Fruit fly (Drosophila melanogaster) whole organism, embryonic: Measurements from ENCODE around the gene CG10700.

Experiments used
- Antp ChIP-seq: fragments of 200-800 bp; sonication (Bioruptor generic); optimal IDR thresholded peaks from 3 replicates; lab custom pipeline; 2016; ENCODE audit warnings: missing biosample characterization, missing genetic modification characterization
- Atf3 ChIP-seq: fragments of 200-800 bp; sonication (Bioruptor generic); optimal IDR thresholded peaks from 3 replicates; lab custom pipeline; 2016; ENCODE audit warnings: missing biosample characterization, missing genetic modification characterization
- Atf6 ChIP-seq: fragments of 200-800 bp; sonication (Bioruptor generic); IDR thresholded peaks from 2 replicates; pipeline ENCODE4 v1.3.6; 2022; ENCODE audit warnings: missing biosample characterization, missing genetic modification characterization
- CG11398 ChIP-seq: fragments of 200-800 bp; sonication (Bioruptor generic); optimal IDR thresholded peaks from 2 replicates; lab custom pipeline; 2016; ENCODE audit warnings: missing biosample characterization, missing genetic modification characterization
- CG1233 ChIP-seq: fragments of 200-800 bp; sonication (Bioruptor generic); optimal IDR thresholded peaks from 4 replicates; lab custom pipeline; 2018; ENCODE audit warnings: missing biosample characterization, mild to moderate bottlenecking, missing genetic modification characterization
- CG15514 ChIP-seq: fragments of 200-800 bp; sonication (Bioruptor generic); optimal IDR thresholded peaks from 3 replicates; lab custom pipeline; 2017; ENCODE audit warnings: missing biosample characterization, missing genetic modification characterization, mild to moderate bottlenecking, moderate library complexity, missing genetic modification reagents
- CG16815 ChIP-seq: fragments of 200-800 bp; sonication (Bioruptor generic); optimal IDR thresholded peaks from 3 replicates; lab custom pipeline; 2017; ENCODE audit warnings: missing biosample characterization, mild to moderate bottlenecking, missing genetic modification characterization
- CG17361 ChIP-seq: fragments of 200-800 bp; sonication (Bioruptor generic); IDR thresholded peaks from 3 replicates; pipeline ENCODE4 v1.3.6; 2022; ENCODE audit warnings: missing biosample characterization, missing genetic modification characterization
- CG18619 ChIP-seq: fragments of 200-800 bp; sonication (Bioruptor generic); optimal IDR thresholded peaks from 3 replicates; lab custom pipeline; 2017; ENCODE audit warnings: missing biosample characterization, mild to moderate bottlenecking, missing genetic modification characterization
- CG2712 ChIP-seq: fragments of 200-800 bp; optimal IDR thresholded peaks from 3 replicates; lab custom pipeline; 2019; ENCODE audit warnings: missing biosample characterization, mild to moderate bottlenecking, missing genetic modification characterization, moderate library complexity
- CG30403 ChIP-seq: fragments of 200-800 bp; sonication (Bioruptor generic); optimal IDR thresholded peaks from 3 replicates; lab custom pipeline; 2016; ENCODE audit warnings: missing biosample characterization, missing genetic modification characterization
- CG33557 ChIP-seq: fragments of 200-800 bp; sonication (Bioruptor generic); optimal IDR thresholded peaks from 2 replicates; lab custom pipeline; 2019; ENCODE audit warnings: missing biosample characterization, mild to moderate bottlenecking, missing genetic modification characterization, moderate library complexity
- CG34422 ChIP-seq: fragments of 200-800 bp; sonication (Bioruptor generic); IDR thresholded peaks from 3 replicates; pipeline ENCODE4 v1.3.6; 2022; ENCODE audit warnings: missing biosample characterization, missing genetic modification characterization
- CG6683 ChIP-seq: fragments of 200-800 bp; sonication (Bioruptor generic); optimal IDR thresholded peaks from 2 replicates; lab custom pipeline; 2017; ENCODE audit warnings: missing biosample characterization, mild to moderate bottlenecking, missing genetic modification characterization, missing genetic modification reagents
- CG8281 ChIP-seq: fragments of 200-800 bp; sonication (Bioruptor generic); optimal IDR thresholded peaks from 2 replicates; lab custom pipeline; 2018; ENCODE audit warnings: missing biosample characterization, mild to moderate bottlenecking, missing genetic modification characterization, moderate library complexity
- CG8924 ChIP-seq: fragments of 200-800 bp; optimal IDR thresholded peaks from 3 replicates; lab custom pipeline; 2019; ENCODE audit warnings: missing biosample characterization, mild to moderate bottlenecking, missing genetic modification characterization, moderate library complexity
- CG8944 ChIP-seq: fragments of 200-800 bp; sonication (Bioruptor generic); optimal IDR thresholded peaks from 3 replicates; lab custom pipeline; 2016; ENCODE audit warnings: missing biosample characterization, missing genetic modification characterization
- Dek ChIP-seq: fragments of 200-800 bp; sonication (Bioruptor generic); optimal IDR thresholded peaks from 3 replicates; lab custom pipeline; 2019; ENCODE audit warnings: missing biosample characterization, mild to moderate bottlenecking, missing genetic modification characterization, moderate library complexity
- GATAe ChIP-seq: fragments of 200-800 bp; sonication (Bioruptor generic); conservative IDR thresholded peaks from 2 replicates; pipeline ENCODE4 v1.3.6; 2022; ENCODE audit warnings: missing biosample characterization, missing genetic modification characterization
- Max ChIP-seq: fragments of 200-800 bp; sonication (Bioruptor generic); optimal IDR thresholded peaks from 2 replicates; lab custom pipeline; 2016; ENCODE audit warnings: missing biosample characterization, mild to moderate bottlenecking, missing genetic modification characterization
- Meics ChIP-seq: fragments of 200-800 bp; sonication (Bioruptor generic); optimal IDR thresholded peaks from 2 replicates; lab custom pipeline; 2017; ENCODE audit warnings: missing biosample characterization, mild to moderate bottlenecking, missing genetic modification characterization
- Mrtf ChIP-seq: fragments of 200-800 bp; sonication (Bioruptor generic); IDR thresholded peaks from 3 replicates; pipeline ENCODE4 v1.3.6; 2022; ENCODE audit warnings: missing biosample characterization, missing genetic modification characterization
- Oli ChIP-seq: fragments of 200-800 bp; sonication (Bioruptor generic); optimal IDR thresholded peaks from 2 replicates; lab custom pipeline; 2018; ENCODE audit warnings: missing biosample characterization, mild to moderate bottlenecking, missing genetic modification characterization, moderate library complexity
- Pdp1 ChIP-seq, 2 experiments: fragments of 200-800 bp; sonication (Bioruptor generic); optimal IDR thresholded peaks; 3 replicates each; lab custom pipeline; 2016; ENCODE audit warnings: missing biosample characterization in 2 of 2, missing genetic modification characterization in 2 of 2, mild to moderate bottlenecking in 1 of 2, moderate library complexity in 1 of 2
- Sox102F ChIP-seq: fragments of 200-800 bp; sonication (Bioruptor generic); optimal IDR thresholded peaks from 2 replicates; lab custom pipeline; 2018; ENCODE audit warnings: missing biosample characterization, mild to moderate bottlenecking, missing genetic modification characterization, moderate library complexity
- Stat92E ChIP-seq, 3 experiments: fragments of >200 bp in 2 of 3; fragments of 200-800 bp in 1 of 3; sonication (Bioruptor generic) in 1 of 3; optimal IDR thresholded peaks; 2 replicates each; lab custom pipeline; 2017 to 2019; ENCODE audit warnings: missing biosample characterization in 3 of 3, missing genetic modification characterization in 3 of 3, mild to moderate bottlenecking in 1 of 3, moderate library complexity in 1 of 3
- Xrp1 ChIP-seq: fragments of 200-800 bp; sonication (Bioruptor generic); IDR thresholded peaks from 2 replicates; pipeline ENCODE4 v1.3.6; 2022; ENCODE audit warnings: missing biosample characterization, missing genetic modification characterization
- ap ChIP-seq: fragments of 200-800 bp; sonication (Bioruptor generic); IDR thresholded peaks from 2 replicates; pipeline ENCODE4 v1.3.6; 2022; ENCODE audit warnings: missing biosample characterization, missing genetic modification characterization
- chinmo ChIP-seq: fragments of 200-800 bp; sonication (Bioruptor generic); IDR thresholded peaks from 4 replicates; pipeline ENCODE4 v1.3.6; 2022; ENCODE audit warnings: missing biosample characterization, missing genetic modification characterization; ENCODE audit not compliant: partially characterized antibody
- crc ChIP-seq: fragments of 200-800 bp; sonication (Bioruptor generic); optimal IDR thresholded peaks from 2 replicates; lab custom pipeline; 2016; ENCODE audit warnings: missing biosample characterization, missing genetic modification characterization
- dmrt99B ChIP-seq: fragments of 200-800 bp; sonication (Bioruptor generic); optimal IDR thresholded peaks from 2 replicates; lab custom pipeline; 2018; ENCODE audit warnings: missing biosample characterization, mild to moderate bottlenecking, missing genetic modification characterization, moderate library complexity
- eyg ChIP-seq: fragments of 200-800 bp; sonication (Bioruptor generic); optimal IDR thresholded peaks from 3 replicates; lab custom pipeline; 2016; ENCODE audit warnings: missing biosample characterization, missing genetic modification characterization
- gem ChIP-seq: fragments of 200-800 bp; sonication (Bioruptor generic); optimal IDR thresholded peaks from 2 replicates; lab custom pipeline; 2019; ENCODE audit warnings: missing biosample characterization, mild to moderate bottlenecking, missing genetic modification characterization, moderate library complexity
- gsb-n ChIP-seq: fragments of 200-800 bp; sonication (Bioruptor generic); optimal IDR thresholded peaks from 3 replicates; lab custom pipeline; 2018; ENCODE audit warnings: missing biosample characterization, mild to moderate bottlenecking, missing genetic modification characterization
- hb ChIP-seq: fragments of 200-800 bp; sonication (Bioruptor generic); IDR thresholded peaks from 3 replicates; pipeline ENCODE4 v1.3.6; 2022; ENCODE audit warnings: missing biosample characterization, missing genetic modification characterization; ENCODE audit not compliant: partially characterized antibody
- jing ChIP-seq: fragments of 200-800 bp; sonication (Bioruptor generic); optimal IDR thresholded peaks from 2 replicates; lab custom pipeline; 2018; ENCODE audit warnings: missing biosample characterization, mild to moderate bottlenecking, missing genetic modification characterization
- kay ChIP-seq: fragments of 200-800 bp; sonication (Bioruptor generic); optimal IDR thresholded peaks from 2 replicates; lab custom pipeline; 2016; ENCODE audit warnings: missing biosample characterization, missing genetic modification characterization
- lmd ChIP-seq: fragments of 200-800 bp; sonication (Bioruptor generic); IDR thresholded peaks from 2 replicates; pipeline ENCODE4 v1.3.6; 2022; ENCODE audit warnings: missing biosample characterization, missing genetic modification characterization
- luna ChIP-seq: fragments of 200-800 bp; sonication (Bioruptor generic); optimal IDR thresholded peaks from 2 replicates; lab custom pipeline; 2016; ENCODE audit warnings: missing biosample characterization, missing genetic modification characterization
- prd ChIP-seq, 3 experiments: fragments of >200 bp in 2 of 3; fragments of 200-800 bp in 1 of 3; sonication (Bioruptor generic) in 1 of 3; optimal IDR thresholded peaks in 2 of 3; IDR thresholded peaks in 1 of 3; 2 replicates in 2 of 3; 3 replicates in 1 of 3; pipeline versions ENCODE4 v1.3.6 to Lab custom; 2017 to 2022; ENCODE audit warnings: missing biosample characterization in 1 of 3, missing genetic modification characterization in 1 of 3
- pros ChIP-seq: fragments of 200-800 bp; sonication (Bioruptor generic); optimal IDR thresholded peaks from 3 replicates; lab custom pipeline; 2019; ENCODE audit warnings: missing biosample characterization, mild to moderate bottlenecking, missing genetic modification characterization, moderate library complexity
- ranshi ChIP-seq: fragments of 200-800 bp; sonication (Bioruptor generic); IDR thresholded peaks from 2 replicates; pipeline ENCODE4 v1.3.6; 2022; ENCODE audit warnings: missing biosample characterization, missing genetic modification characterization
- sisA ChIP-seq: fragments of 200-800 bp; sonication (Bioruptor generic); IDR thresholded peaks from 2 replicates; pipeline ENCODE4 v1.3.6; 2022; ENCODE audit warnings: missing biosample characterization, missing genetic modification characterization
- slp2 ChIP-seq: fragments of 200-800 bp; sonication (Bioruptor generic); optimal IDR thresholded peaks from 2 replicates; lab custom pipeline; 2016; ENCODE audit warnings: missing biosample characterization, missing genetic modification characterization
- tgo ChIP-seq: fragments of 200-800 bp; sonication (Bioruptor generic); IDR thresholded peaks from 3 replicates; pipeline ENCODE4 v1.3.6; 2022; ENCODE audit warnings: missing biosample characterization, missing genetic modification characterization
- tin ChIP-seq: fragments of 200-800 bp; sonication (Bioruptor generic); optimal IDR thresholded peaks from 3 replicates; lab custom pipeline; 2016; ENCODE audit warnings: missing biosample characterization, missing genetic modification characterization
- ttk ChIP-seq: fragments of 200-800 bp; sonication (Bioruptor generic); IDR thresholded peaks from 2 replicates; pipeline ENCODE4 v2.1.2; 2022; ENCODE audit warnings: missing biosample characterization, missing genetic modification characterization
- unpg ChIP-seq: fragments of 200-800 bp; sonication (Bioruptor generic); optimal IDR thresholded peaks from 3 replicates; lab custom pipeline; 2018; ENCODE audit warnings: missing biosample characterization, mild to moderate bottlenecking, missing genetic modification characterization, moderate library complexity
- zen2 ChIP-seq: fragments of 200-800 bp; sonication (Bioruptor generic); IDR thresholded peaks from 3 replicates; pipeline ENCODE4 v1.3.6; 2022; ENCODE audit warnings: missing biosample characterization, missing genetic modification characterization; ENCODE audit not compliant: partially characterized antibody

CG10700 gene

dm6 chr2L:19120984-19121383 is 42.2 kb upstream of the CG10700 start (continued):
- TF ChIP-seq slp2 (peak; percentile 46), lmd (peak; percentile 47), sisA (GFP tag; lab: Robert Waterston, UW) (0 out of 2 replicates have a peak, but pooled peaks have one; percentile 9), tgo (GFP tag; lab: Robert Waterston, UW) (peak; percentile 23; the same call in 1 of the 3 replicates), hb (GFP tag; lab: Robert Waterston, UW) (no peak), CG16815 (GFP tag; lab: Kevin White, UChicago) (no peak), Stat92E (GFP tag; optimal IDR thresholded peaks at IDR 0.05; lab: Kevin White, UChicago) (no peak), pros (no peak), jing (GFP tag; lab: Kevin White, UChicago) (no peak), ap (no peak), Meics (GFP tag; lab: Kevin White, UChicago) (peak; percentile 60), CG2712 (tag; lab: Kevin White, UChicago) (peak; percentile 27), CG34422 (GFP tag; lab: Robert Waterston, UW) (peak; percentile 38; the same call in 1 of the 3 replicates), Sox102F (GFP tag; lab: Kevin White, UChicago) (peak; percentile 35), Mrtf (GFP tag; lab: Robert Waterston, UW) (0 out of 3 replicates have a peak, but pooled peaks have one; percentile 12), gem (no peak), CG11398 (GFP tag; lab: Kevin White, UChicago) (no peak), CG8281 (tag; lab: Kevin White, UChicago) (no peak), gsb-n (tag; lab: Kevin White, UChicago) (no peak), Pdp1 (GFP tag; optimal IDR thresholded peaks at IDR 0.05; lab: Kevin White, UChicago) (peak; percentile 11 to 26), chinmo (GFP tag; lab: Robert Waterston, UW) (no peak), CG17361 (GFP tag; lab: Robert Waterston, UW) (peak; percentile 68), Max (GFP tag; lab: Kevin White, UChicago) (peak; percentile 9), unpg (GFP tag; lab: Kevin White, UChicago) (peak; percentile 24), kay (GFP tag; lab: Kevin White, UChicago) (peak; percentile 29), Atf6 (no peak), CG1233 (GFP tag; lab: Kevin White, UChicago) (peak; percentile 28), Xrp1 (GFP tag; lab: Robert Waterston, UW) (peak; percentile 22; the same call in 1 of the 2 replicates), CG15514 (GFP tag; lab: Kevin White, UChicago) (no peak), luna (no peak), CG18619 (peak; percentile 29), CG6683 (GFP tag; lab: Kevin White, UChicago) (peak; percentile 27), Antp (GFP tag; lab: Kevin White, UChicago) (peak; percentile 7), Oli (tag; lab: Kevin White, UChicago) (peak; percentile 52), dmrt99B (tag; lab: Kevin White, UChicago) (peak; percentile 60), ranshi (GFP tag; lab: Robert Waterston, UW) (0 out of 2 replicates have a peak, but pooled peaks have one; percentile 31), zen2 (GFP tag; lab: Robert Waterston, UW) (no peak), Atf3 (GFP tag; lab: Kevin White, UChicago) (no peak), CG30403 (GFP tag; lab: Kevin White, UChicago) (peak; percentile 61), prd (optimal IDR thresholded peaks at IDR 0.05; lab: Kevin White, UChicago) (no peak), prd (GFP tag; IDR thresholded peaks at IDR 0.05; lab: Robert Waterston, UW) (peak; percentile 55; the same call in 2 of the 3 replicates), GATAe (GFP tag; lab: Robert Waterston, UW) (no peak), CG33557 (no peak), CG8944 (GFP tag; lab: Kevin White, UChicago) (no peak), ttk (GFP tag; lab: Robert Waterston, UW) (no peak), tin (peak; percentile 35), Dek (tag; lab: Kevin White, UChicago) (peak; percentile 8), crc (GFP tag; lab: Kevin White, UChicago) (peak; percentile 6), eyg (GFP tag; lab: Kevin White, UChicago) (peak; percentile 22), CG8924 (no peak)
